Worm (Caenorhabditis elegans) whole organism, L4 larva: ENCODE data around the gene F35A5.8.

Experiments used
- ceh-28 ChIP-seq: fragments of 150-350 bp; optimal IDR thresholded peaks from 2 replicates; lab custom pipeline; 2014; ENCODE audit warnings: missing biosample characterization, missing genetic modification reagents, missing genetic modification characterization
- ceh-32 ChIP-seq: sonication (generic microtip); optimal IDR thresholded peaks from 2 replicates; lab custom pipeline; 2016; ENCODE audit warnings: mild to moderate bottlenecking, missing genetic modification characterization, missing compliant biosample characterization; ENCODE audit not compliant: poor library complexity
- ceh-82 ChIP-seq: sonication (generic microtip); optimal IDR thresholded peaks from 2 replicates; lab custom pipeline; 2017; ENCODE audit warnings: missing biosample characterization, missing genetic modification characterization
- hif-1 ChIP-seq, 2 experiments: sonication (generic microtip); optimal IDR thresholded peaks; 2 replicates each; lab custom pipeline; 2016 to 2017; ENCODE audit warnings: missing compliant biosample characterization in 2 of 2, missing genetic modification characterization in 2 of 2, missing genetic modification reagents in 2 of 2, missing genotype in 2 of 2, mild to moderate bottlenecking in 1 of 2
- lsy-2 ChIP-seq, 2 experiments: fragments of 150-350 bp in 1 of 2; sonication (generic microtip) in 1 of 2; optimal IDR thresholded peaks; 2 replicates each; lab custom pipeline; 2014 to 2017; ENCODE audit warnings: missing biosample characterization in 2 of 2, missing genetic modification characterization in 2 of 2
- php-3 ChIP-seq: fragments of 200-800 bp; sonication (Bioruptor generic); IDR thresholded peaks from 2 replicates; pipeline ENCODE4 v1.3.6; 2022; ENCODE audit warnings: missing genetic modification reagents, missing genetic modification characterization, missing compliant biosample characterization
- skn-1 ChIP-seq: fragments of 150-350 bp; optimal IDR thresholded peaks from 2 replicates; lab custom pipeline; 2014; ENCODE audit warnings: missing biosample characterization, missing genetic modification characterization

DNA sequence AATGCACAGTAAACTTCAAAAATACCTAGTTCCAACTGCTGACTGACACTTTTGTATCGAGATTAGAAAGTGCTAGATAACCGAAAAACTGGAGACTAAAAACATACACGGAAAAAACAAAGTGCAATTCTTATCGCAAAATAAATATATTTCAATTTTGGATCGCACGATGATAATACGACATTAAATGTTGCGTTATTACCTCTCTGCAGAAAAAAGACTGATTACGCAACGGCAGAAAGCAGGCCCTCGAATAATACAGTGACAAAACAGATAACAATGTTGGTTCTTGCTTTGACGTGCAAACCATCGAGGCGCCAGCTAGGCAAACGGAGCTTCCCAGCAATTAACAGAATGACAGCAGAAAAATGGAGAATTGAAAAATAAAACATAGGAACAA, 20.6 kb upstream of the F35A5.8 start:
- no peak for TF ChIP-seq hif-1 (tag; optimal IDR thresholded peaks at IDR 0.05; lab: Kevin White, UChicago)
- TF ChIP-seq php-3 (GFP tag; lab: Robert Waterston, UW): peak; percentile 95
- no peak for TF ChIP-seq ceh-82
- no peak for TF ChIP-seq lsy-2 (tag; optimal IDR thresholded peaks at IDR 0.05; lab: Kevin White, UChicago)
- TF ChIP-seq ceh-32 (tag; lab: Kevin White, UChicago): no peak
- no peak for TF ChIP-seq ceh-28 (tag; lab: Kevin White, UChicago)
- no peak for TF ChIP-seq skn-1 (tag; lab: Kevin White, UChicago)
